Worm (Caenorhabditis elegans): ENCODE data around the gene mdt-10.
A peak's percentile ranks its signal among the peaks of the same experiment; 100 is the strongest.

The mdt-10 gene

DNA sequence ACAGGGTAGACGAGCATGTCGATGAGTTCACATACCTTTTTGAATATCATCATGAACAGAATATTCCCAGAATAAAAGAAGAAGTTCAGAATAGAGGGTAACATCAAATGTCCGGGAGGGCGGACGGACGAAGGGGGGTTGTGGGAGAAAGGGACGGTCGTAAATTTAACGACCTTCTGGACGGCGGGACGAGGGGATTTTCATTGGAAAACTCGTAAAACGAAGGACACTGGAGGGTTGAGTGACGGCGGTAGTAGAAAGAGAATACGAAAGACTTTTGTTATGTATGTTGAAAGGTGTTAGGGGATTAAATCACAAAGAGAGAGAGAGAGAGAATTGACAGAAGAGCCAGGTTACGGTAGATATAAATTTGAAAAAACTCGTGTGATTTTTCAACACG lies 4.3 kb downstream of the mdt-10 start:
- TF ChIP-seq ztf-11 (tag; optimal IDR thresholded peaks at IDR 0.05) (no peak), hmg-11 (tag; optimal IDR thresholded peaks at IDR 0.05) (no peak), jun-1 (tag; optimal IDR thresholded peaks at IDR 0.05) (no peak), skn-1 (tag; optimal IDR thresholded peaks at IDR 0.05) (no peak), ceh-16 (tag; optimal IDR thresholded peaks at IDR 0.05) (no peak), egl-5 (tag; optimal IDR thresholded peaks at IDR 0.05) (peak; percentile 98), nhr-25 (tag; optimal IDR thresholded peaks at IDR 0.05) (peak; percentile 19)

DNA sequence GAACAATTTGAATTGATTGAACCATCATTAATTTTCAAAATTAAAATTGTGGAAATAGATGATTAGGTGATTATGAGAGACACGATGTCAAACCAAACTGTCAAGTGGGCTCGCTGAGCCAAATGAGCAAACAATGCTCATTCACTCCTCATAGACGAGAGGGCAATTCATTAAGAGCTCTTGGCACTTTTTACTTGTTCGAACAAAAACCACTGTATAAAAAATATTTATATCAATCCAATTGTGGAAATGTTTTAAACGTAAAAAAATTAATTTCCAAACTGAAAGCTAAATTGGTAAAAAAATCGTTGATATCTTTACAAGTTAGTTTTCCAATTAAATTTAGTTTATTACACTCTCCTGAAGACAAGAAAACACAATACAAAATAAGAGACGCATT lies 5.1 kb downstream of the mdt-10 start, which contains the start of gene acr-7:
acr-7 (minus strand) TSS at position 101 of the 400 bp plus-strand sequence.
- TF ChIP-seq elt-2 (tag; optimal IDR thresholded peaks at IDR 0.05) (no peak), nhr-12 (tag; optimal IDR thresholded peaks at IDR 0.05) (no peak), lin-15B (tag; optimal IDR thresholded peaks at IDR 0.05) (no peak), sea-2 (GFP tag; optimal IDR thresholded peaks at IDR 0.05) (no peak), unc-39 (tag; optimal IDR thresholded peaks at IDR 0.05) (no peak), lin-39 (tag; optimal IDR thresholded peaks at IDR 0.05) (no peak), nhr-11 (tag; optimal IDR thresholded peaks at IDR 0.05) (no peak), ZK546.5 (tag; optimal IDR thresholded peaks at IDR 0.05) (no peak), mdl-1 (tag; optimal IDR thresholded peaks at IDR 0.05) (no peak), hmg-11 (tag; optimal IDR thresholded peaks at IDR 0.05) (no peak), ceh-28 (tag; optimal IDR thresholded peaks at IDR 0.05) (no peak)

DNA sequence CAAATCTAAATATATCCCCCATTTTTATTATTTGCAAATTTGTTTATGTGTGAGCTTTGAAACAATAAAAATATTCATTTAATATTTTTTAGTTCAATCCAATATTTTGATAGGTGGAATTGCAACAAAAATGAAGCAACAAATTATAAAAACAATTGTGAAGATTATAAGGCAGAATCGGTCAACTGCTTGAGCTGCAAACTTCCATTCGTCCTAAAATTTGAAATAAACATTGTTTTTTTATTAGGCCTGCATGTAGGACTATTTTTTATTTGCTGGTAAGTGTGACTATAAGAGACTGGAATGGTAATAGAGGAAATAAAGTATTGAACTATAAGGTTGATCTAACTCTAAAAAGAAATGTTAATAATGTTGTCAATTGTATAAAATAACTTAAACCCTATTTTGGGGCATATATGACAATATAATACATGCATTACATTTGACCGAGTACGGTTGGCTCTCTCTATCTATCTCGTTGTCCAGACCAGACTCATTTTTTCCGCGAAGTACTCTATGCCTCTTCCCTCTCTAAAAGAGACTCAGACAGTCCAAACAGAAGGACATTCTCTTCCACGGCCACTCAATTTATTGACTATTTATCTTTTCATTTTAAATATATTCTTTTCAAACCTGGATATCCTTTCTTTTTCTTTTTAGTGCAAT lies 9.1 kb downstream of the mdt-10 start, which contains the start of gene T09A5.4:
T09A5.4 (plus strand) TSS at position 616 of the 666 bp plus-strand sequence.
- TF ChIP-seq egl-27 (tag; optimal IDR thresholded peaks at IDR 0.05), result no peak
- TF ChIP-seq pha-4 (tag; optimal IDR thresholded peaks at IDR 0.05), result peak; percentile 35
- peak; percentile 30 for TF ChIP-seq nfya-1 (tag; optimal IDR thresholded peaks at IDR 0.05; ENCODE audit: insufficient read depth)
- TF ChIP-seq nhr-12 (tag; optimal IDR thresholded peaks at IDR 0.05), result no peak
- no peak for TF ChIP-seq nhr-76 (tag; optimal IDR thresholded peaks at IDR 0.05)

DNA sequence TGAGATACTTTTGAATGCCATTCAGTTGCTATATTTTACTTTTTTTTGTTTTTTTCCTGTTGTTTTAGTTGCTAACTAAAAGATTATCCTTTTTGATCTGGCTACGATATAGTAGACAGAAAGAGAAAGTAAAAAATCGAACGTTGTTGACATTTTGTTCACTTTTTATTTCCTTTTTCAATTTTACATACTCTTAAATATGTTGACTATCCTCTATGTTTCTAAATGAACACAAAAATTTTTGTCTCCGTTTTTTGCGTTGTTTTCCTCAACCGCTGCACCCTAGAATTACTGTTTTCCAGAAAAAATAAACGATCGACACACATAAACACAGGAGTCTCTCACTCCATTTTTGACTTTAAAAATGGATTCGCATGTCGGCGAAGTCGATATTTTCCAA lies 12.8 kb downstream of the mdt-10 start, which contains the start of gene klp-3:
klp-3 (plus strand) TSS at position 301 of the 400 bp plus-strand sequence.
- no peak for TF ChIP-seq elt-2 (tag; optimal IDR thresholded peaks at IDR 0.05)
- no peak for TF ChIP-seq nhr-12 (tag; optimal IDR thresholded peaks at IDR 0.05)
- TF ChIP-seq sea-2 (GFP tag; optimal IDR thresholded peaks at IDR 0.05), result no peak
- TF ChIP-seq nhr-77 (tag; optimal IDR thresholded peaks at IDR 0.05), result no peak
- no peak for TF ChIP-seq pqm-1 (tag; optimal IDR thresholded peaks at IDR 0.05)
- no peak for TF ChIP-seq ceh-16 (tag; optimal IDR thresholded peaks at IDR 0.05)
- TF ChIP-seq egl-5 (tag; optimal IDR thresholded peaks at IDR 0.05), result no peak
- no peak for TF ChIP-seq mml-1 (tag; optimal IDR thresholded peaks at IDR 0.05)
- no peak for TF ChIP-seq ztf-11 (tag; optimal IDR thresholded peaks at IDR 0.05)
- no peak for TF ChIP-seq unc-62 (GFP tag; optimal IDR thresholded peaks at IDR 0.05)
- TF ChIP-seq daf-12 (tag; optimal IDR thresholded peaks at IDR 0.05), result no peak
- TF ChIP-seq mdl-1 (tag; optimal IDR thresholded peaks at IDR 0.05), result no peak
- no peak for TF ChIP-seq nhr-11 (tag; optimal IDR thresholded peaks at IDR 0.05)
- no peak for TF ChIP-seq hmg-11 (tag; optimal IDR thresholded peaks at IDR 0.05)
- no peak for TF ChIP-seq nhr-25 (tag; optimal IDR thresholded peaks at IDR 0.05)
- no peak for TF ChIP-seq ztf-4 (tag; optimal IDR thresholded peaks at IDR 0.05)
- no peak for TF ChIP-seq snpc-4 (tag; optimal IDR thresholded peaks at IDR 0.05)
- TF ChIP-seq zag-1 (tag; optimal IDR thresholded peaks at IDR 0.05), result no peak
- no peak for TF ChIP-seq skn-1 (tag; optimal IDR thresholded peaks at IDR 0.05)
- no peak for TF ChIP-seq aly-2 (tag; optimal IDR thresholded peaks at IDR 0.05)

DNA sequence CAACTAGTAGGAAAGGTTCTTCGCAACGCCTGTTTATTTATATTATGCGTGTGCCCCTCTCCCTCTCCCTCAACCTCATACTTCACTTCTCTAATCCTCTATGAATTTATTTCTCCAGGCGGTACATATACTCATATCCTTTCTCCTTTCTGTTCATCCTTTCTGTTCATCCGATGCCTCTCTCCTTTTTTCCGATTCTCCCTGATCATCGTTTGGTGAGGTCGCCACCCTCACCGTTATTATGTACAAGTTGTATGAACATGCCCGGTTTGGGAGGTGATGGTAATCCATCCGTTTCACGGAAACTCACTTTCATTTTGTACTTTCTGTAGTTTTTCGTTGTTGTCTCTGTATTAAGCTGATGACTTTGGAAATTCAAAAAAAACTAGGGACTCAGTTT lies 15.1 kb downstream of the mdt-10 start:
- no peak for TF ChIP-seq skn-1 (tag; optimal IDR thresholded peaks at IDR 0.05)
- TF ChIP-seq mml-1 (tag; optimal IDR thresholded peaks at IDR 0.05), result no peak
- TF ChIP-seq elt-2 (tag; optimal IDR thresholded peaks at IDR 0.05), result no peak
- no peak for TF ChIP-seq sea-2 (GFP tag; optimal IDR thresholded peaks at IDR 0.05)
- no peak for TF ChIP-seq nhr-77 (tag; optimal IDR thresholded peaks at IDR 0.05)
- no peak for TF ChIP-seq ztf-4 (tag; optimal IDR thresholded peaks at IDR 0.05)
- no peak for TF ChIP-seq nhr-237 (tag; optimal IDR thresholded peaks at IDR 0.05)
- TF ChIP-seq zag-1 (tag; optimal IDR thresholded peaks at IDR 0.05), result no peak
- no peak for TF ChIP-seq ZK546.5 (tag; optimal IDR thresholded peaks at IDR 0.05)
- no peak for TF ChIP-seq daf-12 (tag; optimal IDR thresholded peaks at IDR 0.05)
- TF ChIP-seq lin-15B (tag; optimal IDR thresholded peaks at IDR 0.05), result no peak
- peak; percentile 25 for TF ChIP-seq nhr-23 (tag; optimal IDR thresholded peaks at IDR 0.05)
- no peak for TF ChIP-seq nhr-12 (tag; optimal IDR thresholded peaks at IDR 0.05)
- TF ChIP-seq fkh-10 (GFP tag; optimal IDR thresholded peaks at IDR 0.05), result no peak
- TF ChIP-seq nfya-1 (tag; optimal IDR thresholded peaks at IDR 0.05; ENCODE audit: insufficient read depth), result peak; percentile 1
- no peak for TF ChIP-seq ceh-28 (tag; optimal IDR thresholded peaks at IDR 0.05)
- TF ChIP-seq snpc-4 (tag; optimal IDR thresholded peaks at IDR 0.05), result no peak

Data from whole organism, L3 larva.